Fruit fly (Drosophila melanogaster): Measurements from ENCODE around the gene wus.

wus gene

dm6 chrX:16966532-16966931, 25.9 kb upstream of the wus start (continued):
- TF ChIP-seq CG9139 (GFP tag; optimal IDR thresholded peaks at IDR 0.05) (no peak), CG6808 (GFP tag; optimal IDR thresholded peaks at IDR 0.05) (peak; percentile 66), dac (GFP tag; optimal IDR thresholded peaks at IDR 0.05) (peak; percentile 68), fkh (GFP tag; optimal IDR thresholded peaks at IDR 0.05) (no peak), Eip78C (GFP tag) (peak; percentile 93), eg (GFP tag; IDR thresholded peaks at IDR 0.05) (peak; percentile 85), lz (GFP tag; optimal IDR thresholded peaks at IDR 0.05) (peak; percentile 54), Gug (GFP tag; IDR thresholded peaks at IDR 0.05) (peak; percentile 73), dsx (GFP tag; optimal IDR thresholded peaks at IDR 0.05; ENCODE audit: poor library complexity, severe bottlenecking) (peak; percentile 59), CG15336 (GFP tag; IDR thresholded peaks at IDR 0.05) (peak; percentile 87), Ets96B (tag; optimal IDR thresholded peaks at IDR 0.05) (peak; percentile 64), CG6792 (GFP tag; optimal IDR thresholded peaks at IDR 0.05) (peak; percentile 59), CG32006 (GFP tag; optimal IDR thresholded peaks at IDR 0.05) (peak; percentile 88), Ets21C (GFP tag; optimal IDR thresholded peaks at IDR 0.05) (no peak)

- TF ChIP-seq Sox14 (GFP tag; optimal IDR thresholded peaks at IDR 0.05): no peak
- TF ChIP-seq Eip78C (GFP tag): no peak
- no peak for TF ChIP-seq CG32006 (GFP tag; optimal IDR thresholded peaks at IDR 0.05)
- TF ChIP-seq net (GFP tag; optimal IDR thresholded peaks at IDR 0.05): no peak
- TF ChIP-seq CG7368 (GFP tag; optimal IDR thresholded peaks at IDR 0.05): no peak
- TF ChIP-seq CG1621 (tag; optimal IDR thresholded peaks at IDR 0.05): no peak
- TF ChIP-seq CG9139 (GFP tag; optimal IDR thresholded peaks at IDR 0.05): no peak
- no peak for TF ChIP-seq topi (GFP tag; optimal IDR thresholded peaks at IDR 0.05)
Observed at dm6 chrX:16948371-16948770, 7.7 kb upstream of the wus start, which contains the start of gene CG13000. CG13000 (minus strand) TSS chrX:16948471.

dm6 chrX:16946604-16947003, 5.9 kb upstream of the wus start:
- TF ChIP-seq vri (GFP tag; optimal IDR thresholded peaks at IDR 0.05) (peak; percentile 10), CG6808 (GFP tag; optimal IDR thresholded peaks at IDR 0.05) (no peak)

dm6 chrX:16945414-16945813, 4.7 kb upstream of the wus start:
- TF ChIP-seq cyc (GFP tag; optimal IDR thresholded peaks at IDR 0.05) (peak; percentile 80), CG31627 (GFP tag; optimal IDR thresholded peaks at IDR 0.05) (peak; percentile 75), CG6163 (GFP tag; IDR thresholded peaks at IDR 0.05) (peak; percentile 83), salr (GFP tag; optimal IDR thresholded peaks at IDR 0.05) (peak in 1 of 2 experiments; percentile 70), topi (GFP tag; optimal IDR thresholded peaks at IDR 0.05) (peak; percentile 85), achi (GFP tag; optimal IDR thresholded peaks at IDR 0.05) (peak; percentile 76), esn (GFP tag; optimal IDR thresholded peaks at IDR 0.05) (peak; percentile 83), lz (GFP tag; optimal IDR thresholded peaks at IDR 0.05) (peak; percentile 72), CG9139 (GFP tag; optimal IDR thresholded peaks at IDR 0.05) (no peak), CG11294 (GFP tag; IDR thresholded peaks at IDR 0.05) (peak; percentile 71; the same call in 1 of the 2 replicates), pdm3 (GFP tag; optimal IDR thresholded peaks at IDR 0.05) (peak; percentile 86), fkh (GFP tag; optimal IDR thresholded peaks at IDR 0.05) (no peak), Lpt (GFP tag; optimal IDR thresholded peaks at IDR 0.05) (peak; percentile 64), CG10631 (GFP tag; optimal IDR thresholded peaks at IDR 0.05) (peak; percentile 82), Hr4 (GFP tag; optimal IDR thresholded peaks at IDR 0.05) (peak; percentile 76), Blimp-1 (GFP tag; optimal IDR thresholded peaks at IDR 0.05) (peak; percentile 25), Eip75B (GFP tag; optimal IDR thresholded peaks at IDR 0.05) (peak; percentile 83), CG32006 (GFP tag; optimal IDR thresholded peaks at IDR 0.05) (peak; percentile 85), CG6854 (GFP tag; optimal IDR thresholded peaks at IDR 0.05) (peak; percentile 9), CG16779 (tag; optimal IDR thresholded peaks at IDR 0.05) (peak; percentile 74), CG10669 (GFP tag; optimal IDR thresholded peaks at IDR 0.05) (peak; percentile 84), Ets21C (GFP tag; optimal IDR thresholded peaks at IDR 0.05) (peak; percentile 70), Hr38 (GFP tag; optimal IDR thresholded peaks at IDR 0.05) (no peak), CG15336 (GFP tag; IDR thresholded peaks at IDR 0.05) (peak; percentile 62), CG6808 (GFP tag; optimal IDR thresholded peaks at IDR 0.05) (peak; percentile 74), Hr39 (GFP tag; optimal IDR thresholded peaks at IDR 0.05) (peak; percentile 80), acj6 (GFP tag; optimal IDR thresholded peaks at IDR 0.05) (peak; percentile 82), Gug (GFP tag; IDR thresholded peaks at IDR 0.05) (peak; percentile 77), CG3032 (tag; optimal IDR thresholded peaks at IDR 0.05) (peak; percentile 79), Eip78C (GFP tag) (peak; percentile 93), Sox14 (GFP tag; optimal IDR thresholded peaks at IDR 0.05) (peak; percentile 81), Eip93F (GFP tag; optimal IDR thresholded peaks at IDR 0.05) (peak; percentile 0), CG4318 (GFP tag; optimal IDR thresholded peaks at IDR 0.05) (peak; percentile 54), fd85E (GFP tag; optimal IDR thresholded peaks at IDR 0.05) (peak; percentile 41), spab (GFP tag; optimal IDR thresholded peaks at IDR 0.05) (peak; percentile 70)

Data from whole organism, prepupa.